Worm (Caenorhabditis elegans) whole organism, L1 larva: ENCODE results near the gene R11G1.7.

Experiments used
- C16A3.4 ChIP-seq: fragments of 150-350 bp; optimal IDR thresholded peaks from 2 replicates; lab custom pipeline; 2014; ENCODE audit warnings: missing biosample characterization, missing genetic modification characterization
- aha-1 ChIP-seq: fragments of 150-350 bp; optimal IDR thresholded peaks from 2 replicates; lab custom pipeline; 2014; ENCODE audit warnings: missing biosample characterization, missing genetic modification characterization
- ceh-8 ChIP-seq: fragments of 200-800 bp; sonication (Bioruptor generic); optimal IDR thresholded peaks from 2 replicates; lab custom pipeline; 2018; ENCODE audit warnings: mild to moderate bottlenecking, missing genetic modification characterization, moderate library complexity, missing compliant biosample characterization
- ces-1 ChIP-seq: fragments of 150-350 bp; optimal IDR thresholded peaks from 2 replicates; lab custom pipeline; 2014; ENCODE audit warnings: missing biosample characterization, missing genetic modification reagents, missing genetic modification characterization
- efl-1 ChIP-seq, 4 experiments: fragments of 150-350 bp; optimal IDR thresholded peaks in 3 of 4; peaks in 1 of 4; 1 replicate in 1 of 4; 2 replicates in 3 of 4; lab custom pipeline; 2014; ENCODE audit warnings: missing biosample characterization in 2 of 4, missing genetic modification characterization in 2 of 4, missing genetic modification reagents in 2 of 4
- elt-2 ChIP-seq: sonication (generic microtip); optimal IDR thresholded peaks from 2 replicates; lab custom pipeline; 2016; ENCODE audit warnings: missing genetic modification characterization, mild to moderate bottlenecking, inconsistent platforms, missing compliant biosample characterization, missing genetic modification reagents
- elt-3 ChIP-seq, 6 experiments: fragments of 150-350 bp in 1 of 6; sonication (generic microtip); optimal IDR thresholded peaks; 2 replicates each; lab custom pipeline; 2017 to 2018; ENCODE audit warnings: missing biosample characterization in 6 of 6, missing genetic modification characterization in 6 of 6, inconsistent platforms in 1 of 6
- ets-5 ChIP-seq: fragments of 200-800 bp; sonication (Bioruptor generic); IDR thresholded peaks from 2 replicates; pipeline ENCODE4 v1.3.6; 2022; ENCODE audit warnings: missing genetic modification characterization, missing compliant biosample characterization
- fos-1 ChIP-seq: fragments of 150-350 bp; optimal IDR thresholded peaks from 2 replicates; lab custom pipeline; 2014; ENCODE audit warnings: missing biosample characterization, missing genetic modification characterization
- grh-1 ChIP-seq: fragments of 200-800 bp; sonication (Bioruptor generic); IDR thresholded peaks from 2 replicates; pipeline ENCODE4 v1.3.6; 2022; ENCODE audit warnings: missing genetic modification reagents, missing genetic modification characterization, missing compliant biosample characterization
- hlh-17 ChIP-seq: fragments of 200-800 bp; sonication (Bioruptor generic); optimal IDR thresholded peaks from 2 replicates; lab custom pipeline; 2018; ENCODE audit warnings: missing genetic modification characterization, mild to moderate bottlenecking, missing compliant biosample characterization, moderate library complexity, borderline replicate concordance
- hlh-4 ChIP-seq: sonication (generic microtip); optimal IDR thresholded peaks from 2 replicates; lab custom pipeline; 2016; ENCODE audit warnings: mild to moderate bottlenecking, missing genetic modification characterization, missing compliant biosample characterization
- hpl-2 ChIP-seq: fragments of 150-350 bp; optimal IDR thresholded peaks from 2 replicates; lab custom pipeline; 2014; ENCODE audit warnings: missing biosample characterization, missing genetic modification reagents, missing genetic modification characterization
- lin-14 ChIP-seq: fragments of 200-800 bp; sonication (Bioruptor generic); optimal IDR thresholded peaks from 2 replicates; lab custom pipeline; 2018; ENCODE audit warnings: mild to moderate bottlenecking, missing genetic modification characterization, moderate library complexity, missing compliant biosample characterization
- lin-15B ChIP-seq: fragments of 150-350 bp; sonication (generic microtip); optimal IDR thresholded peaks from 3 replicates; lab custom pipeline; 2014; ENCODE audit warnings: missing biosample characterization, missing genetic modification characterization
- lin-35 ChIP-seq, 2 experiments: fragments of 150-350 bp; optimal IDR thresholded peaks; 2 replicates each; lab custom pipeline; 2014; ENCODE audit warnings: missing biosample characterization in 2 of 2, missing genetic modification characterization in 2 of 2, missing genetic modification reagents in 2 of 2
- mab-9 ChIP-seq: fragments of 200-800 bp; sonication (Bioruptor generic); IDR thresholded peaks from 2 replicates; pipeline ENCODE4 v1.3.6; 2022; ENCODE audit warnings: missing genetic modification reagents, missing genetic modification characterization, missing compliant biosample characterization
- mef-2 ChIP-seq: fragments of 150-350 bp; optimal IDR thresholded peaks from 2 replicates; lab custom pipeline; 2014; ENCODE audit warnings: missing biosample characterization, missing genetic modification characterization
- mep-1 ChIP-seq: fragments of 150-350 bp; optimal IDR thresholded peaks from 2 replicates; lab custom pipeline; 2014; ENCODE audit warnings: missing biosample characterization, missing genetic modification characterization
- nhr-11 ChIP-seq: fragments of 150-350 bp; optimal IDR thresholded peaks from 2 replicates; lab custom pipeline; 2014; ENCODE audit warnings: missing biosample characterization, missing genetic modification characterization
- nhr-12 ChIP-seq: sonication (generic microtip); optimal IDR thresholded peaks from 2 replicates; lab custom pipeline; 2017; ENCODE audit warnings: missing biosample characterization, missing genetic modification characterization
- nhr-20 ChIP-seq: sonication (generic microtip); optimal IDR thresholded peaks from 2 replicates; lab custom pipeline; 2016; ENCODE audit warnings: mild to moderate bottlenecking, missing genetic modification characterization, missing compliant biosample characterization
- nhr-47 ChIP-seq: sonication (generic microtip); optimal IDR thresholded peaks from 2 replicates; lab custom pipeline; 2016; ENCODE audit warnings: mild to moderate bottlenecking, missing genetic modification characterization, moderate library complexity, missing compliant biosample characterization
- nhr-71 ChIP-seq: sonication (generic microtip); optimal IDR thresholded peaks from 2 replicates; lab custom pipeline; 2016; ENCODE audit warnings: mild to moderate bottlenecking, missing genetic modification characterization, moderate library complexity, missing compliant biosample characterization
- nhr-77 ChIP-seq: fragments of 150-350 bp; optimal IDR thresholded peaks from 2 replicates; lab custom pipeline; 2014; ENCODE audit warnings: missing biosample characterization, missing genetic modification characterization
- pag-3 ChIP-seq: sonication (generic microtip); optimal IDR thresholded peaks from 2 replicates; lab custom pipeline; 2017; ENCODE audit warnings: missing genetic modification characterization, mild to moderate bottlenecking, missing compliant biosample characterization, antibody characterized with exemption, borderline replicate concordance; ENCODE audit not compliant: insufficient read depth
- rnt-1 ChIP-seq: sonication (generic microtip); optimal IDR thresholded peaks from 2 replicates; lab custom pipeline; 2016; ENCODE audit warnings: mild to moderate bottlenecking, missing genetic modification characterization, moderate library complexity, missing compliant biosample characterization
- skn-1 ChIP-seq: fragments of 150-350 bp; optimal IDR thresholded peaks from 2 replicates; lab custom pipeline; 2014; ENCODE audit warnings: missing biosample characterization, missing genetic modification characterization
- snu-23 ChIP-seq: sonication (generic microtip); optimal IDR thresholded peaks from 2 replicates; lab custom pipeline; 2016; ENCODE audit warnings: missing genetic modification characterization, missing compliant biosample characterization
- sox-4 ChIP-seq: sonication (generic microtip); optimal IDR thresholded peaks from 2 replicates; lab custom pipeline; 2016; ENCODE audit warnings: missing genetic modification characterization, missing compliant biosample characterization
- sptf-1 ChIP-seq: fragments of 150-350 bp; optimal IDR thresholded peaks from 2 replicates; lab custom pipeline; 2014; ENCODE audit warnings: missing biosample characterization, missing genetic modification characterization
- swsn-7 ChIP-seq: sonication (generic microtip); optimal IDR thresholded peaks from 2 replicates; lab custom pipeline; 2016; ENCODE audit warnings: missing genetic modification characterization, missing compliant biosample characterization
- tbx-2 ChIP-seq: sonication (generic microtip); optimal IDR thresholded peaks from 2 replicates; lab custom pipeline; 2016; ENCODE audit warnings: missing genetic modification characterization, missing compliant biosample characterization
- tlp-1 ChIP-seq: fragments of 150-350 bp; optimal IDR thresholded peaks from 2 replicates; lab custom pipeline; 2014; ENCODE audit warnings: missing biosample characterization, missing genetic modification characterization
- unc-86 ChIP-seq: sonication (generic microtip); optimal IDR thresholded peaks from 2 replicates; lab custom pipeline; 2016; ENCODE audit warnings: missing genetic modification characterization, missing compliant biosample characterization
- xbp-1 ChIP-seq: sonication (generic microtip); optimal IDR thresholded peaks from 2 replicates; lab custom pipeline; 2016; ENCODE audit warnings: missing genetic modification characterization, missing compliant biosample characterization
- zag-1 ChIP-seq: fragments of 150-350 bp; optimal IDR thresholded peaks from 2 replicates; lab custom pipeline; 2014; ENCODE audit warnings: missing biosample characterization, missing genetic modification characterization
- zip-4 ChIP-seq: fragments of 200-800 bp; sonication (Bioruptor generic); optimal IDR thresholded peaks from 2 replicates; lab custom pipeline; 2018; ENCODE audit warnings: mild to moderate bottlenecking, missing genetic modification characterization, moderate library complexity, missing compliant biosample characterization
- ztf-11 ChIP-seq, 2 experiments: sonication (generic microtip); optimal IDR thresholded peaks; 2 replicates each; lab custom pipeline; 2016 to 2017; ENCODE audit warnings: missing genetic modification characterization in 2 of 2, missing biosample characterization in 1 of 2, missing compliant biosample characterization in 1 of 2
- ztf-4 ChIP-seq: fragments of 150-350 bp; optimal IDR thresholded peaks from 2 replicates; lab custom pipeline; 2014; ENCODE audit warnings: missing biosample characterization, missing genetic modification characterization

The R11G1.7 gene

DNA sequence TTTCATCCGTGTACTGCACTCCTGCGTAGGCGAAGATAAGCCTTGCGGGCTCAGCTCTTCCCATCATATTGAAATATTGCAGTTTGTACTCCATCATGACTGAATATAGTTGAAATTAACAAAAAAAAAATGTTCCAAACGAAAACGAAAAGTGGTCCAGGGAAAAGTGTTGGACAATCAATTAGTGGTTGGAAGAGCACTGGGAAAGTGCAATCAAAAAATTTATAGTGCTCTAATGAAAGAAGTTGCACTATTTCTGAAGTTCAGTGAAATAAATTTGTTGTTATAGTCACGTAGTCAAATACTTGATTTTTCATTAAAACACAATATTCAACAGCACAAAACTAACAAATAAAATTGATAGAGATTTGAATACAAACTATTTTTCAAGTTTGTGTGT is 22.4 kb upstream of the R11G1.7 start, which contains the start of gene gst-11:
Gene gst-11 (minus strand): TSS at position 101 of the 400 bp plus-strand sequence.
- TF ChIP-seq C16A3.4 (tag; lab: Kevin White, UChicago) (no peak), ceh-8 (GFP tag; lab: Kevin White, UChicago) (peak; percentile 25)

DNA sequence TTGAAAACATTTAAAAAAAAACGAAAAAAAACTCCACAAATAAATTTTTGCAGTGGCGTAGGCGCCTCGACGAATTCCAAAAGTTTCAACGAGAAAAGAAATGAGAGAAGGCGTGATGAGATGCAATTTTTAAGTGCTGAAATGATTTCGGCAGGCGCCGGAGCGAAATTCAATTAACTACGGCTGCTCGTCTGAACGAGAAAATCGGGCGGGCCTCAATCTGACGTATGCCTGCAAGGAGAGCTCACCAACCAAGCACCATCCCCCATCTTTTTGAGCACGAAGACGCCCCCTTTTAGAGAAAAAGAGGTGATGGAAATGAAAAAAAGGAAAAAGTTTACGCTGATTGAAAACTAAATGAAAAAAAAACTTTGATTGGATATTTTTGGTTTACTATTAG is 21.3 kb upstream of the R11G1.7 start:
- TF ChIP-seq efl-1 (optimal IDR thresholded peaks at IDR 0.05; lab: Kevin White, UChicago), result no peak
- TF ChIP-seq efl-1 (GFP tag; optimal IDR thresholded peaks at IDR 0.05 in 1 of 2; lab: Kevin White, UChicago), result peak in 1 of 2 experiments; percentile 42
- no peak for TF ChIP-seq ets-5 (GFP tag; lab: Robert Waterston, UW)
- no peak for TF ChIP-seq mef-2
- peak; percentile 52 for TF ChIP-seq lin-14 (GFP tag; lab: Kevin White, UChicago)

DNA sequence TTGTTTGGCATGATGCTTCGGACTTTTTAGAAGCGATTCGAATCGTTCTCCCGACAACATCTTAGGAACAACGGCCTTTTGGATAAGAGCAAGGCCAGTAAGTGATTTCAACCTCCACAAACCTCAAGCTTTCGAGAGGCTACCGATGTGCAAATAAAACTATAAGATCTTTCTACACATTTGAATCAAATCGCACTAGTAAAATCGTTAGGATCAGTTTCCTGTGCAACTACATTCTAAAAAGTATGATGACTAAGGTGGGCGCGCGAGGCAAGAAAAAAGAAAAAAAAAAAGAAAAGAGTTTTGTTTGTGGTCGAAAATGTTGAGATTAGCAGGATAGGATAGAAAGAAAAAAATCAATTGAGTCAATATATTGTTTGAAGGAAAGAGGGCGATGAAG is 11.3 kb upstream of the R11G1.7 start, which contains the start of gene tmem-24:
Gene tmem-24 (minus strand): TSS at position 101 of the 400 bp plus-strand sequence.
- TF ChIP-seq nhr-11 (no peak), C16A3.4 (tag; lab: Kevin White, UChicago) (no peak), aha-1 (tag; lab: Kevin White, UChicago) (no peak), ztf-11 (tag; optimal IDR thresholded peaks at IDR 0.05; lab: Kevin White, UChicago) (no peak), nhr-77 (tag; lab: Kevin White, UChicago) (no peak), mab-9 (GFP tag; lab: Robert Waterston, UW) (no peak), pag-3 (tag; lab: Kevin White, UChicago) (no peak), ces-1 (GFP tag; lab: Kevin White, UChicago) (no peak), snu-23 (GFP tag; lab: Kevin White, UChicago) (no peak), tbx-2 (tag; lab: Kevin White, UChicago) (no peak), ztf-4 (tag; lab: Kevin White, UChicago) (no peak), ceh-8 (GFP tag; lab: Kevin White, UChicago) (no peak), grh-1 (GFP tag; lab: Robert Waterston, UW) (no peak), skn-1 (tag; lab: Kevin White, UChicago) (no peak), sox-4 (tag; lab: Kevin White, UChicago) (no peak), lin-15B (tag; lab: Kevin White, UChicago) (no peak)

DNA sequence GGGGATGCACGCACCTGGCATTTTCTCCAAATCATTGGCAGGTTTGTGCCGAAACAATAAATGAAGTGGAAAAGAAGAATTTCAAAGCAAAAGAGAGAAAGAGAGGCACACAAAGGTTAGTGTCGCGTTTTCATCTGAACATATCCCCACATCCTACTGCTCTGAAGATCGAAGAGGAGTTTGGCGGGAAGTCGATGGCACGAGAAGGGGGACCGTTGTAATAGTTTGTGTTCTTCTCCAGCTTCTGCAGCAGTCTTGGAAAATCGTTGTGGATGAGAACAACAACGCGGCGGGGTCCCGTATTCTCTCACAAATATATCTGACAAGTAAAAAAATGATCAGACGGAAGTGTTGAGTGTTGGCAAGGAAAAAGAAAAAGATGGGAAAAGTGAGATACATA is 10.1 kb upstream of the R11G1.7 start:
- TF ChIP-seq mab-9 (GFP tag; lab: Robert Waterston, UW), result no peak
- peak; percentile 40 for TF ChIP-seq rnt-1 (tag; lab: Kevin White, UChicago)
- TF ChIP-seq pag-3 (tag; lab: Kevin White, UChicago), result peak; percentile 85
- TF ChIP-seq tlp-1 (tag; lab: Kevin White, UChicago), result no peak
- TF ChIP-seq ets-5 (GFP tag; lab: Robert Waterston, UW), result no peak
- TF ChIP-seq lin-14 (GFP tag; lab: Kevin White, UChicago), result peak; percentile 77
- no peak for TF ChIP-seq elt-3 (tag; optimal IDR thresholded peaks at IDR 0.05; lab: Kevin White, UChicago)
- TF ChIP-seq nhr-71 (tag; lab: Kevin White, UChicago), result peak; percentile 32
- TF ChIP-seq sptf-1 (tag; lab: Kevin White, UChicago), result no peak
- TF ChIP-seq xbp-1 (tag; lab: Kevin White, UChicago), result no peak

DNA sequence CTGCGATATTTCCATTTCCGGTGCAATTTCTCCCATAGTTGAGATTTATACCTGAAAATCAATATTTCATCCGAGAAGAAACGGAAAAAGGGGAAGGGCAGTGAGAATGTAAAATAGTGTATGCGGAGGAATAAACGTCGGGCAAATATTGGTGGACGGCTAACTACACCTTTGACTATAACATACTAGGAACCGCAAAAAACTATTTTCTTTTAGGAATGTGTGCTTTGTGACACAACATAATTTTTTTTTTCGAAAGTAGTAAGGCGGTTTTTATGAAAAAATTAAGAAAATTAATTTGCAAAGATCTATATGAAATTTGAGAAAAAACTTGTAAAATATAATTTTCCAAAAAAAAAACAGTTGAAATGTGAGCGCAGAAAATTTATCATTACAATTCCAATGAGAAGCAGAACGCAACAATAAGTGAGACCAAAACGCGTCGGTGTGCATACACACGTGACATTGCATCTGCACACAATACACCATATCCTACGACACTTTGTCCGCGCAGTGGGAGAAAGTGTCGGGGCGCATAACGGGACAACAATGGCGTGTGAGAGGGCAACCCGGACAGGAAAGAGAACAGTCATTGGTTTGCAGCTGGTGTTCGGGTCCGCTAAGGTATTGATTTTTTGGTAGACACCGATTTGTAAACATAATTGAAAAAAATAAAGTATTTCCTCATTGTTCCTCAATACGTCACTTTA is 5.8 kb upstream of the R11G1.7 start, which contains the start of the genes sax-1 and R11G1.2:
Gene sax-1 (minus strand): TSS at position 51 of the 710 bp plus-strand sequence.
Gene R11G1.2 (plus strand): TSS at position 515 of the 710 bp plus-strand sequence.
- TF ChIP-seq elt-2 (tag; lab: Kevin White, UChicago) (peak; percentile 6), hpl-2 (GFP tag; lab: Kevin White, UChicago) (no peak), sox-4 (tag; lab: Kevin White, UChicago) (no peak), nhr-47 (tag; lab: Kevin White, UChicago) (peak; percentile 67), hlh-17 (GFP tag; lab: Kevin White, UChicago) (no peak), swsn-7 (peak; percentile 60), unc-86 (tag; lab: Kevin White, UChicago) (peak; percentile 30), fos-1 (tag; lab: Kevin White, UChicago) (no peak), ceh-8 (GFP tag; lab: Kevin White, UChicago) (no peak), hlh-4 (tag; lab: Kevin White, UChicago) (no peak), ztf-4 (tag; lab: Kevin White, UChicago) (no peak), mep-1 (peak; percentile 80), nhr-11 (no peak), grh-1 (GFP tag; lab: Robert Waterston, UW) (no peak), zag-1 (no peak), nhr-12 (tag; lab: Kevin White, UChicago) (no peak), lin-35 (GFP tag; optimal IDR thresholded peaks at IDR 0.05; lab: Kevin White, UChicago) (peak; percentile 36 to 67), nhr-20 (tag; lab: Kevin White, UChicago) (peak; percentile 62), rnt-1 (tag; lab: Kevin White, UChicago) (peak; percentile 52), zip-4 (GFP tag; lab: Kevin White, UChicago) (no peak), tlp-1 (tag; lab: Kevin White, UChicago) (no peak), mab-9 (GFP tag; lab: Robert Waterston, UW) (no peak)
